Fruit fly (Drosophila melanogaster): ENCODE measurements around the gene CG13887.

DNA sequence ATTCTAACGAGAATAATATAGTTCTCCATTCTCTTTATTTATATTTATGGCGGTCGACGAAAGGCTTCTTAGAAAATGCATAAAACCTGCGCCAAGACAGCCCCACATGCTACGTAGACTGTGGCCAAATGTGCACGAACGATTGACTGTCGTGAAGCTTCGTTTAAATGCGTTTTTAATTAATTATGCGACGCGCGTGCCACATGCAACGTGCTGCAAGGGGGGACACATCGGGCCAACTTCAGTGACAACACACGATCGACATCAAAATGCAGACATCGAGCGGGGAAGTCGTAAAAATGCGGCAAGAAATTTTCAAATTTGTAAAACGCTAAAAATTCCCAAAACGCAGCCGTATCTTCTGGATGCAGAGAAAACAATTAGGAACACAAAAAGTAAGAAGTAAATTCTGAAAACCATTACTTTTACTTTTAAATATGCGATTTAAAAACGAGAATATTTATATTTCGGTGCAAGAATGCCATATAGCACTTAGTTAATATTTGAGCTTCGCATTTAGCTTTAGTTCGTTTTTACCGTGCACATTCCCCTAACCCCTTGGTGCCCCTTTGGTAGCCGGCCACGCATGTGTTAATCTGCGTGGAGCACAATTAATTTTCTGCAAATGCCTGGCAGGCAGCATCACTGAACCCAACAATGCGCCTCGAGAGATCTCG lies 37.7 kb upstream of the CG13887 start:
- TF ChIP-seq h (optimal IDR thresholded peaks at IDR 0.05) (no peak), Sin3A (optimal IDR thresholded peaks at IDR 0.05) (no peak), Myc (optimal IDR thresholded peaks at IDR 0.05) (no peak), psq (optimal IDR thresholded peaks at IDR 0.05) (no peak)

Data from Kc167 (cell line).